Worm (Caenorhabditis elegans) whole organism, midembryonic: Measurements from ENCODE around the gene slc-9B.1.

Experiments
- med-1 ChIP-seq: sonication (generic microtip); optimal IDR thresholded peaks from 2 replicates; lab custom pipeline; 2017; ENCODE audit warnings: missing genetic modification characterization, mild to moderate bottlenecking, missing compliant biosample characterization, antibody characterized with exemption, missing genetic modification reagents; ENCODE audit not compliant: insufficient read depth
- tab-1 ChIP-seq: fragments of 200-800 bp; sonication (Bioruptor generic); IDR thresholded peaks from 2 replicates; pipeline ENCODE4 v1.3.6; 2022; ENCODE audit warnings: missing genetic modification characterization, missing compliant biosample characterization
- ztf-23 ChIP-seq: fragments of 200-800 bp; sonication (Bioruptor generic); IDR thresholded peaks from 2 replicates; pipeline ENCODE4 v1.3.6; 2022; ENCODE audit warnings: missing genetic modification reagents, missing genetic modification characterization, missing compliant biosample characterization
- ztf-29 ChIP-seq: fragments of 200-800 bp; sonication (Bioruptor generic); IDR thresholded peaks from 2 replicates; pipeline ENCODE4 v1.3.6; 2022; ENCODE audit warnings: missing genetic modification reagents, missing genetic modification characterization, missing compliant biosample characterization

DNA sequence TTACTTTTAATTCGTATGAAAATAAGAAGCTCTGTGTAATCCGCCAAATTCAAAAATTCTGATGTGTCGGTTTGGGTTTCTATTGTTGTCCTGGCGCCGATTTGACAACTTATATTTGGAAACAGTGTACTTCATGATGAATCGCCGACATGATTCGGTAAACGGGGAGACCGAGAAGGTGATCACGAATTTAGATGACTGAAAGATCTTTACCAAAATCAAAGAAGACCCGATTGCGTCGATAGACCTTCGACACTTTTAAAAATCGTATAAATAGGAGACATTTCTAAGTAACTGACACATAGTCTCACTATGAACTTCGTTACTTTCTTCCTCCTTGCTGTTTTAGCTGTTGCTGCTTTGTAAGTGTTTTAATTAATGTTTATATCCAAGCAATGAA lies 23.0 kb downstream of the slc-9B.1 start, which contains the start of gene fip-5:
- TF ChIP-seq ztf-29 (GFP tag; lab: Robert Waterston, UW) (no peak), tab-1 (GFP tag; lab: Robert Waterston, UW) (no peak), ztf-23 (GFP tag; lab: Robert Waterston, UW) (no peak), med-1 (GFP tag; lab: Kevin White, UChicago) (no peak)
